Worm (Caenorhabditis elegans): ENCODE results near the gene srlf-7.

- TF ChIP-seq med-1 (GFP tag; optimal IDR thresholded peaks at IDR 0.05; ENCODE audit: insufficient read depth), result no peak
- TF ChIP-seq ztf-29 (GFP tag; IDR thresholded peaks at IDR 0.05), result no peak
These were observed 1.1 kb upstream of the srlf-7 start, which contains the start of gene C42D4.13 for ce11 chrIV:7188030-7188429.

Measured in whole organism, midembryonic.